Fruit fly (Drosophila melanogaster) whole organism, pupa: ENCODE data around the gene REG.

Source experiments
- CG17806 ChIP-seq: fragments of 200-800 bp; sonication (Bioruptor generic); optimal IDR thresholded peaks from 2 replicates; lab custom pipeline; 2018; ENCODE audit warnings: missing biosample characterization, mild to moderate bottlenecking, missing genetic modification characterization, moderate library complexity
- CG32121 ChIP-seq: fragments of 200-800 bp; sonication (Bioruptor generic); IDR thresholded peaks from 2 replicates; pipeline ENCODE4 v1.3.6; 2022; ENCODE audit warnings: missing biosample characterization, missing genetic modification characterization
- CG34367 ChIP-seq: fragments of 200-800 bp; sonication (Bioruptor generic); optimal IDR thresholded peaks from 2 replicates; lab custom pipeline; 2018; ENCODE audit warnings: missing biosample characterization, mild to moderate bottlenecking, missing genetic modification characterization
- CG8159 ChIP-seq: fragments of 200-800 bp; sonication (Bioruptor generic); optimal IDR thresholded peaks from 3 replicates; lab custom pipeline; 2018; ENCODE audit warnings: missing biosample characterization, mild to moderate bottlenecking, missing genetic modification characterization, moderate library complexity
- CG9948 ChIP-seq: fragments of 200-800 bp; sonication (Bioruptor generic); optimal IDR thresholded peaks from 2 replicates; lab custom pipeline; 2018; ENCODE audit warnings: missing biosample characterization, mild to moderate bottlenecking, missing genetic modification characterization, moderate library complexity
- EcR ChIP-seq: fragments of 200-800 bp; sonication (Bioruptor generic); optimal IDR thresholded peaks from 3 replicates; lab custom pipeline; 2019; ENCODE audit warnings: missing biosample characterization, missing genetic modification characterization, mild to moderate bottlenecking, moderate library complexity, missing genetic modification reagents
- Ets98B ChIP-seq: fragments of 200-800 bp; sonication (Bioruptor generic); IDR thresholded peaks from 2 replicates; pipeline ENCODE4 v1.3.6; 2022; ENCODE audit warnings: missing biosample characterization, missing genetic modification characterization
- Pif1A ChIP-seq: fragments of 200-800 bp; sonication (Bioruptor generic); optimal IDR thresholded peaks from 3 replicates; lab custom pipeline; 2016; ENCODE audit warnings: missing biosample characterization, missing genetic modification characterization
- Snoo ChIP-seq: fragments of 200-800 bp; sonication (Bioruptor generic); optimal IDR thresholded peaks from 3 replicates; lab custom pipeline; 2017; ENCODE audit warnings: missing biosample characterization, mild to moderate bottlenecking, missing genetic modification characterization, inconsistent platforms

DNA sequence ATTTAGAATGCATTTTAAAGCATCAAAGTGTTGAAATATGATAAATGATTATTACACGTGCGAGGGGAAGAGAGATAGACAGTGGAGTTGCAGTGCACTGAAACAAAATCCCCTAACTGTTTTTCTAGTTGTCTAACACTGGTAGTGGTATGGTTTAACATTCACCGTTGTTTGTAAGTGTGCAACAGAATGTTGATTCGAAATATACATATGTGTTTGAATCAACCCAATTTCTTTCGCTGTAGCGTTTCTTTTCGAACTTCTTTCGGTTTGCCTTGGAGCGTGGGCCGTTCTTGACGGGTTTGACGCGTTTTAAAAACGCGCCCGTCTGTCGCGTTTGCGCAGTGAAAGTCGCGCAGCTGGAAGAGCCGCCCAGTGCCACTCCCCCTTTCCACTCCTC is 9.2 kb downstream of the REG start:
- TF ChIP-seq CG8159 (tag; lab: Kevin White, UChicago) (no peak), Snoo (tag; lab: Kevin White, UChicago) (peak; percentile 38), EcR (GFP tag; lab: Kevin White, UChicago) (no peak), CG17806 (no peak), CG9948 (tag; lab: Kevin White, UChicago) (no peak), CG34367 (tag; lab: Kevin White, UChicago) (no peak), Pif1A (GFP tag; lab: Kevin White, UChicago) (peak; percentile 35), CG32121 (peak; percentile 19; the same call in 1 of the 2 replicates), Ets98B (GFP tag; lab: Robert Waterston, UW) (no peak)
